Worm (Caenorhabditis elegans) whole organism, L3 larva: ENCODE results near the gene srj-52.

Experiments used
- ceh-16 ChIP-seq: sonication (generic microtip); optimal IDR thresholded peaks from 2 replicates; lab custom pipeline; 2017; ENCODE audit warnings: missing biosample characterization, missing genetic modification characterization
- ceh-28 ChIP-seq: fragments of 150-350 bp; optimal IDR thresholded peaks from 2 replicates; lab custom pipeline; 2014; ENCODE audit warnings: missing biosample characterization, missing genetic modification reagents, missing genetic modification characterization
- daf-12 ChIP-seq: fragments of 150-350 bp; optimal IDR thresholded peaks from 2 replicates; lab custom pipeline; 2014; ENCODE audit warnings: missing biosample characterization, missing genetic modification reagents, missing genetic modification characterization
- eor-1 ChIP-seq, 2 experiments: fragments of 150-350 bp; optimal IDR thresholded peaks; 2 replicates each; lab custom pipeline; 2014 to 2018; ENCODE audit warnings: missing biosample characterization in 2 of 2, missing genetic modification characterization in 2 of 2
- fkh-10 ChIP-seq: sonication (generic microtip); optimal IDR thresholded peaks from 2 replicates; lab custom pipeline; 2017; ENCODE audit warnings: missing biosample characterization, missing genetic modification reagents, missing genetic modification characterization
- lin-15B ChIP-seq: fragments of 150-350 bp; optimal IDR thresholded peaks from 2 replicates; lab custom pipeline; 2014; ENCODE audit warnings: missing biosample characterization, missing genetic modification characterization
- lin-39 ChIP-seq: fragments of 150-350 bp; optimal IDR thresholded peaks from 2 replicates; lab custom pipeline; 2018; ENCODE audit warnings: missing biosample characterization, missing genetic modification reagents, missing genetic modification characterization
- nfya-1 ChIP-seq: sonication (generic microtip); optimal IDR thresholded peaks from 2 replicates; lab custom pipeline; 2017; ENCODE audit warnings: missing genetic modification characterization, mild to moderate bottlenecking, missing compliant biosample characterization, antibody characterized with exemption, moderate library complexity; ENCODE audit not compliant: insufficient read depth
- nhr-12 ChIP-seq: fragments of 150-350 bp; optimal IDR thresholded peaks from 2 replicates; lab custom pipeline; 2014; ENCODE audit warnings: missing biosample characterization, missing genetic modification characterization
- nhr-77 ChIP-seq: fragments of 150-350 bp; optimal IDR thresholded peaks from 2 replicates; lab custom pipeline; 2014; ENCODE audit warnings: missing biosample characterization, missing genetic modification characterization
- sea-2 ChIP-seq: fragments of 150-350 bp; sonication (generic microtip); optimal IDR thresholded peaks from 4 replicates; lab custom pipeline; 2014; ENCODE audit warnings: missing biosample characterization, missing genetic modification reagents, missing genetic modification characterization
- snpc-4 ChIP-seq: fragments of 150-350 bp; optimal IDR thresholded peaks from 2 replicates; lab custom pipeline; 2014; ENCODE audit warnings: missing biosample characterization, missing genetic modification characterization
- tbx-2 ChIP-seq: sonication (generic microtip); optimal IDR thresholded peaks from 2 replicates; lab custom pipeline; 2016; ENCODE audit warnings: mild to moderate bottlenecking, missing genetic modification characterization, missing compliant biosample characterization
- zag-1 ChIP-seq: fragments of 150-350 bp; optimal IDR thresholded peaks from 2 replicates; lab custom pipeline; 2014; ENCODE audit warnings: missing biosample characterization, missing genetic modification characterization

srj-52 gene

ce11 chrV:646888-647287 lies 48.9 kb downstream of the srj-52 start, which contains the start of gene ugt-42:
ugt-42 (plus strand) TSS chrV:647188.
- TF ChIP-seq nhr-12 (tag; lab: Kevin White, UChicago) = no peak
- TF ChIP-seq lin-39 = no peak
- TF ChIP-seq snpc-4 (tag; lab: Kevin White, UChicago) = no peak
- no peak for TF ChIP-seq tbx-2

- TF ChIP-seq nhr-77 (tag; lab: Kevin White, UChicago) (no peak), sea-2 (GFP tag; lab: Kevin White, UChicago) (no peak), nfya-1 (tag; lab: Kevin White, UChicago) (no peak), zag-1 (tag; lab: Kevin White, UChicago) (no peak), lin-15B (tag; lab: Kevin White, UChicago) (no peak), fkh-10 (GFP tag; lab: Kevin White, UChicago) (no peak), daf-12 (no peak), eor-1 (tag; optimal IDR thresholded peaks at IDR 0.05; lab: Kevin White, UChicago) (no peak), ceh-28 (no peak), ceh-16 (no peak)
Observed at ce11 chrV:646129-646528, 49.7 kb downstream of the srj-52 start, which contains the start of gene F48G7.12. F48G7.12 (minus strand) TSS chrV:646229.
